Fruit fly (Drosophila melanogaster): ENCODE results near the gene CG11037.
A peak's percentile ranks its signal among the peaks of the same experiment; 100 is the strongest.

The CG11037 gene

dm6 chr3L:20930059-20930785 is 31.0 kb downstream of the CG11037 start (continued):
- TF ChIP-seq sug (tag; optimal IDR thresholded peaks at IDR 0.05), result no peak
- peak; percentile 68 for TF ChIP-seq CG12391 (tag; optimal IDR thresholded peaks at IDR 0.05)
- TF ChIP-seq zfh1 (GFP tag; IDR thresholded peaks at IDR 0.05), result no peak
- TF ChIP-seq CG8359 (GFP tag; optimal IDR thresholded peaks at IDR 0.05; ENCODE audit: borderline replicate concordance), result peak; percentile 47
- peak; percentile 36 for TF ChIP-seq ewg (GFP tag; optimal IDR thresholded peaks at IDR 0.05)
- no peak for TF ChIP-seq Aef1 (GFP tag; IDR thresholded peaks at IDR 0.05)
- no peak for TF ChIP-seq Opbp (GFP tag; IDR thresholded peaks at IDR 0.05; ENCODE audit: partially characterized antibody)

dm6 chr3L:20929418-20929817 is 31.8 kb downstream of the CG11037 start:
- TF ChIP-seq sob (GFP tag; IDR thresholded peaks at IDR 0.05) (no peak), sens (GFP tag) (peak; percentile 53), D19A (tag; optimal IDR thresholded peaks at IDR 0.05) (peak; percentile 42)

dm6 chr3L:20927526-20927925 is 33.7 kb downstream of the CG11037 start, which contains the start of gene CG10589:
CG10589 (plus strand) TSS chr3L:20927826.
- no peak for TF ChIP-seq Poxn (GFP tag; IDR thresholded peaks at IDR 0.05)
- no peak for TF ChIP-seq Dp (GFP tag; optimal IDR thresholded peaks at IDR 0.05)
- no peak for TF ChIP-seq C15 (GFP tag; IDR thresholded peaks at IDR 0.05)
- TF ChIP-seq HmgZ (tag; optimal IDR thresholded peaks at IDR 0.05), result no peak
- TF ChIP-seq dimm (GFP tag; IDR thresholded peaks at IDR 0.05), result no peak
- TF ChIP-seq CG14441 (GFP tag; IDR thresholded peaks at IDR 0.05), result no peak
- TF ChIP-seq Asciz (GFP tag; optimal IDR thresholded peaks at IDR 0.05), result no peak
- TF ChIP-seq CG13296 (GFP tag; optimal IDR thresholded peaks at IDR 0.05), result no peak
- TF ChIP-seq CG3995 (GFP tag; optimal IDR thresholded peaks at IDR 0.05), result no peak
- no peak for TF ChIP-seq CG6689 (GFP tag; IDR thresholded peaks at IDR 0.05)

- TF ChIP-seq Aef1 (GFP tag; IDR thresholded peaks at IDR 0.05), result 0 out of 3 replicates have a peak, but pooled peaks have one; percentile 26
- peak; percentile 30 for TF ChIP-seq CG1602 (GFP tag; optimal IDR thresholded peaks at IDR 0.05)
- no peak for TF ChIP-seq Spps (tag; optimal IDR thresholded peaks at IDR 0.05)
- TF ChIP-seq Hr3 (GFP tag; optimal IDR thresholded peaks at IDR 0.05), result peak; percentile 34
- TF ChIP-seq GATAe (GFP tag; conservative IDR thresholded peaks at IDR 0.05), result no peak
- no peak for TF ChIP-seq danr (GFP tag; IDR thresholded peaks at IDR 0.05)
- TF ChIP-seq Mad (GFP tag; optimal IDR thresholded peaks at IDR 0.05), result no peak
- TF ChIP-seq CG17361 (GFP tag; IDR thresholded peaks at IDR 0.05), result peak; percentile 33; the same call in 1 of the 3 replicates
- TF ChIP-seq pros (GFP tag; optimal IDR thresholded peaks at IDR 0.05), result no peak
- peak; percentile 38 for TF ChIP-seq CG12104 (GFP tag; optimal IDR thresholded peaks at IDR 0.05)
- TF ChIP-seq cato (GFP tag; optimal IDR thresholded peaks at IDR 0.05; ENCODE audit: borderline replicate concordance), result peak; percentile 14
- TF ChIP-seq chinmo (GFP tag; IDR thresholded peaks at IDR 0.05; ENCODE audit: partially characterized antibody), result no peak
- no peak for TF ChIP-seq seq (GFP tag; IDR thresholded peaks at IDR 0.05)
- TF ChIP-seq tna (GFP tag; IDR thresholded peaks at IDR 0.05; ENCODE audit: partially characterized antibody), result no peak
- no peak for TF ChIP-seq ttk (GFP tag; IDR thresholded peaks at IDR 0.05)
- TF ChIP-seq CG16813 (GFP tag; IDR thresholded peaks at IDR 0.05; ENCODE audit: partially characterized antibody), result no peak
- no peak for TF ChIP-seq ssp (GFP tag; IDR thresholded peaks at IDR 0.05)
- TF ChIP-seq aop (GFP tag; IDR thresholded peaks at IDR 0.05), result no peak
- TF ChIP-seq luna (GFP tag; optimal IDR thresholded peaks at IDR 0.05), result no peak
- peak; percentile 63 for TF ChIP-seq phol (tag; optimal IDR thresholded peaks at IDR 0.05)
- no peak for TF ChIP-seq BtbVII (GFP tag; optimal IDR thresholded peaks at IDR 0.05)
- peak; percentile 14 for TF ChIP-seq tio (GFP tag; optimal IDR thresholded peaks at IDR 0.05)
- peak; percentile 22; the same call in 1 of the 3 replicates for TF ChIP-seq B-H1 (GFP tag; IDR thresholded peaks at IDR 0.05)
- peak; percentile 70 for TF ChIP-seq nmo (GFP tag; optimal IDR thresholded peaks at IDR 0.05)
- peak; percentile 72 for TF ChIP-seq gem (tag; optimal IDR thresholded peaks at IDR 0.05)
- peak; percentile 9 for TF ChIP-seq trh (GFP tag; optimal IDR thresholded peaks at IDR 0.05)
These were observed 38.1 kb downstream of the CG11037 start for dm6 chr3L:20923030-20923591.
